Fruit fly (Drosophila melanogaster) whole organism, embryonic: ENCODE data around the gene Rcd5.
A peak's percentile ranks its signal among the peaks of the same experiment; 100 is the strongest.

Experiments used
- Antp ChIP-seq: fragments of 200-800 bp; sonication (Bioruptor generic); optimal IDR thresholded peaks from 3 replicates; lab custom pipeline; 2016; ENCODE audit warnings: missing biosample characterization, missing genetic modification characterization
- CG10209 ChIP-seq: fragments of 200-800 bp; sonication (Bioruptor generic); optimal IDR thresholded peaks from 3 replicates; lab custom pipeline; 2017; ENCODE audit warnings: missing biosample characterization, mild to moderate bottlenecking, missing genetic modification characterization, missing genetic modification reagents
- CG12071 ChIP-seq: fragments of 200-800 bp; sonication (Bioruptor generic); optimal IDR thresholded peaks from 3 replicates; lab custom pipeline; 2018; ENCODE audit warnings: missing biosample characterization, mild to moderate bottlenecking, missing genetic modification characterization
- CG12219 ChIP-seq: fragments of 200-800 bp; sonication (Bioruptor generic); optimal IDR thresholded peaks from 3 replicates; lab custom pipeline; 2018; ENCODE audit warnings: missing biosample characterization, mild to moderate bottlenecking, missing genetic modification characterization
- CG13296 ChIP-seq: fragments of 200-800 bp; sonication (Bioruptor generic); optimal IDR thresholded peaks from 3 replicates; lab custom pipeline; 2018; ENCODE audit warnings: missing biosample characterization, mild to moderate bottlenecking, missing genetic modification characterization
- CG13894 ChIP-seq: fragments of 200-800 bp; sonication (Bioruptor generic); optimal IDR thresholded peaks from 3 replicates; lab custom pipeline; 2018; ENCODE audit warnings: missing biosample characterization, mild to moderate bottlenecking, missing genetic modification characterization, moderate library complexity
- CG14710 ChIP-seq: fragments of 200-800 bp; sonication (Bioruptor generic); optimal IDR thresholded peaks from 3 replicates; lab custom pipeline; 2019; ENCODE audit warnings: missing biosample characterization, mild to moderate bottlenecking, missing genetic modification characterization, moderate library complexity
- CG15479 ChIP-seq: fragments of 200-800 bp; sonication (Bioruptor generic); optimal IDR thresholded peaks from 3 replicates; lab custom pipeline; 2019; ENCODE audit warnings: missing biosample characterization, mild to moderate bottlenecking, missing genetic modification characterization, moderate library complexity
- CG1602 ChIP-seq: fragments of 200-800 bp; sonication (Bioruptor generic); optimal IDR thresholded peaks from 3 replicates; lab custom pipeline; 2016; ENCODE audit warnings: missing biosample characterization, missing genetic modification characterization
- CG17829 ChIP-seq: fragments of 200-800 bp; optimal IDR thresholded peaks from 2 replicates; lab custom pipeline; 2019; ENCODE audit warnings: missing biosample characterization, mild to moderate bottlenecking, missing genetic modification characterization, moderate library complexity
- CG2129 ChIP-seq: fragments of 200-800 bp; sonication (Bioruptor generic); IDR thresholded peaks from 2 replicates; pipeline ENCODE4 v1.3.6; 2022; ENCODE audit warnings: missing biosample characterization, missing genetic modification characterization; ENCODE audit not compliant: partially characterized antibody
- CG2678 ChIP-seq: fragments of 200-800 bp; sonication (Bioruptor generic); optimal IDR thresholded peaks from 3 replicates; lab custom pipeline; 2019; ENCODE audit warnings: missing biosample characterization, mild to moderate bottlenecking, missing genetic modification characterization, moderate library complexity
- CG32532 ChIP-seq: fragments of 200-800 bp; sonication (Bioruptor generic); IDR thresholded peaks from 2 replicates; pipeline ENCODE4 v1.3.6; 2022; ENCODE audit warnings: missing biosample characterization, missing genetic modification characterization
- CG3995 ChIP-seq: fragments of 200-800 bp; sonication (Bioruptor generic); optimal IDR thresholded peaks from 3 replicates; lab custom pipeline; 2016; ENCODE audit warnings: missing biosample characterization, missing genetic modification characterization
- CG6689 ChIP-seq: fragments of 200-800 bp; sonication (Bioruptor generic); IDR thresholded peaks from 2 replicates; pipeline ENCODE4 v1.3.6; 2022; ENCODE audit warnings: missing biosample characterization, missing genetic modification characterization
- CG7271 ChIP-seq: fragments of 200-800 bp; sonication (Bioruptor generic); optimal IDR thresholded peaks from 2 replicates; lab custom pipeline; 2018; ENCODE audit warnings: missing biosample characterization, mild to moderate bottlenecking, missing genetic modification characterization, moderate library complexity
- CG7556 ChIP-seq: fragments of 200-800 bp; sonication (Bioruptor generic); optimal IDR thresholded peaks from 2 replicates; lab custom pipeline; 2017; ENCODE audit warnings: missing biosample characterization, mild to moderate bottlenecking, missing genetic modification characterization
- CG9437 ChIP-seq: fragments of 200-800 bp; sonication (Bioruptor generic); optimal IDR thresholded peaks from 2 replicates; lab custom pipeline; 2018; ENCODE audit warnings: missing biosample characterization, mild to moderate bottlenecking, missing genetic modification characterization
- CG9932 ChIP-seq: fragments of 200-800 bp; sonication (Bioruptor generic); IDR thresholded peaks from 2 replicates; pipeline ENCODE4 v1.3.6; 2022; ENCODE audit warnings: missing biosample characterization, missing genetic modification characterization
- CHES-1-like ChIP-seq: fragments of 200-800 bp; sonication (Bioruptor generic); optimal IDR thresholded peaks from 2 replicates; lab custom pipeline; 2016; ENCODE audit warnings: missing biosample characterization, missing genetic modification characterization
- Hand ChIP-seq: fragments of 200-800 bp; sonication (Bioruptor generic); optimal IDR thresholded peaks from 2 replicates; lab custom pipeline; 2017; ENCODE audit warnings: mild to moderate bottlenecking, missing biosample characterization, missing genetic modification reagents, missing genetic modification characterization
- Hr78 ChIP-seq, 2 experiments: fragments of 200-800 bp in 1 of 2; fragments of >200 bp in 1 of 2; sonication (Bioruptor generic) in 1 of 2; optimal IDR thresholded peaks; 2 replicates each; lab custom pipeline; 2017 to 2019; ENCODE audit warnings: missing biosample characterization in 2 of 2, missing genetic modification characterization in 2 of 2, mild to moderate bottlenecking in 1 of 2, moderate library complexity in 1 of 2
- Neu2 ChIP-seq: fragments of 200-800 bp; sonication (Bioruptor generic); optimal IDR thresholded peaks from 3 replicates; lab custom pipeline; 2016; ENCODE audit warnings: missing biosample characterization, missing genetic modification characterization, borderline replicate concordance
- Nf-YC ChIP-seq: fragments of 200-800 bp; optimal IDR thresholded peaks from 3 replicates; lab custom pipeline; 2019; ENCODE audit warnings: missing biosample characterization, mild to moderate bottlenecking, missing genetic modification characterization, moderate library complexity
- Oli ChIP-seq: fragments of 200-800 bp; sonication (Bioruptor generic); optimal IDR thresholded peaks from 2 replicates; lab custom pipeline; 2018; ENCODE audit warnings: missing biosample characterization, mild to moderate bottlenecking, missing genetic modification characterization, moderate library complexity
- Optix ChIP-seq: fragments of 200-800 bp; sonication (Bioruptor generic); IDR thresholded peaks from 3 replicates; pipeline ENCODE4 v1.3.6; 2022; ENCODE audit warnings: missing biosample characterization, missing genetic modification characterization
- Pdp1 ChIP-seq, 2 experiments: fragments of 200-800 bp; sonication (Bioruptor generic); optimal IDR thresholded peaks; 3 replicates each; lab custom pipeline; 2016; ENCODE audit warnings: missing biosample characterization in 2 of 2, missing genetic modification characterization in 2 of 2, mild to moderate bottlenecking in 1 of 2, moderate library complexity in 1 of 2
- Scr ChIP-seq: fragments of 200-800 bp; sonication (Bioruptor generic); IDR thresholded peaks from 2 replicates; pipeline ENCODE4 v1.3.6; 2022; ENCODE audit warnings: missing biosample characterization, missing genetic modification characterization; ENCODE audit not compliant: partially characterized antibody
- Sin3A ChIP-seq: fragments of >200 bp; optimal IDR thresholded peaks from 2 replicates; lab custom pipeline; 2018
- Sox102F ChIP-seq: fragments of 200-800 bp; sonication (Bioruptor generic); optimal IDR thresholded peaks from 2 replicates; lab custom pipeline; 2018; ENCODE audit warnings: missing biosample characterization, mild to moderate bottlenecking, missing genetic modification characterization, moderate library complexity
- Spps ChIP-seq: fragments of 200-800 bp; sonication (Bioruptor generic); optimal IDR thresholded peaks from 2 replicates; lab custom pipeline; 2018; ENCODE audit warnings: missing biosample characterization, mild to moderate bottlenecking, missing genetic modification characterization
- Ssrp ChIP-seq: fragments of 200-800 bp; sonication (Bioruptor generic); optimal IDR thresholded peaks from 2 replicates; lab custom pipeline; 2018; ENCODE audit warnings: missing biosample characterization, mild to moderate bottlenecking, missing genetic modification characterization, moderate library complexity
- Trl ChIP-seq, 3 experiments: fragments of >200 bp in 2 of 3; fragments of 200-800 bp in 1 of 3; sonication (Bioruptor generic) in 1 of 3; optimal IDR thresholded peaks; 2 replicates in 1 of 3; 3 replicates in 2 of 3; lab custom pipeline; 2016 to 2017; ENCODE audit warnings: missing biosample characterization in 1 of 3, missing genetic modification characterization in 1 of 3
- Xrp1 ChIP-seq: fragments of 200-800 bp; sonication (Bioruptor generic); IDR thresholded peaks from 2 replicates; pipeline ENCODE4 v1.3.6; 2022; ENCODE audit warnings: missing biosample characterization, missing genetic modification characterization
- ara ChIP-seq: fragments of 200-800 bp; sonication (Bioruptor generic); IDR thresholded peaks from 2 replicates; pipeline ENCODE4 v1.3.6; 2022; ENCODE audit warnings: missing biosample characterization, missing genetic modification characterization
- bbx ChIP-seq: fragments of 200-800 bp; sonication (Bioruptor generic); IDR thresholded peaks from 2 replicates; pipeline ENCODE4 v1.3.6; 2022; ENCODE audit warnings: missing biosample characterization, missing genetic modification characterization; ENCODE audit not compliant: partially characterized antibody
- cas ChIP-seq: fragments of 200-800 bp; sonication (Bioruptor generic); IDR thresholded peaks from 2 replicates; pipeline ENCODE4 v1.3.6; 2022; ENCODE audit warnings: missing biosample characterization, missing genetic modification characterization
- cato ChIP-seq: fragments of 200-800 bp; sonication (Bioruptor generic); optimal IDR thresholded peaks from 2 replicates; lab custom pipeline; 2016; ENCODE audit warnings: missing biosample characterization, missing genetic modification characterization, borderline replicate concordance
- caup ChIP-seq: fragments of 200-800 bp; sonication (Bioruptor generic); optimal IDR thresholded peaks from 3 replicates; lab custom pipeline; 2017; ENCODE audit warnings: missing biosample characterization, mild to moderate bottlenecking, missing genetic modification characterization, moderate library complexity; ENCODE audit not compliant: severe bottlenecking
- eyg ChIP-seq: fragments of 200-800 bp; sonication (Bioruptor generic); optimal IDR thresholded peaks from 3 replicates; lab custom pipeline; 2016; ENCODE audit warnings: missing biosample characterization, missing genetic modification characterization
- gt ChIP-seq: fragments of 200-800 bp; sonication (Bioruptor generic); IDR thresholded peaks from 2 replicates; pipeline ENCODE4 v1.3.6; 2022; ENCODE audit warnings: missing biosample characterization, missing genetic modification characterization
- nom ChIP-seq: fragments of 200-800 bp; sonication (Bioruptor generic); optimal IDR thresholded peaks from 2 replicates; lab custom pipeline; 2017; ENCODE audit warnings: missing biosample characterization, missing genetic modification characterization, mild to moderate bottlenecking, moderate library complexity, missing genetic modification reagents
- otp ChIP-seq: fragments of 200-800 bp; sonication (Bioruptor generic); IDR thresholded peaks from 3 replicates; pipeline ENCODE4, ENCODE4 v1.3.6; 2022; ENCODE audit warnings: missing biosample characterization, missing genetic modification characterization
- sima ChIP-seq: fragments of 200-800 bp; sonication (Bioruptor generic); optimal IDR thresholded peaks from 2 replicates; lab custom pipeline; 2016; ENCODE audit warnings: missing biosample characterization, missing genetic modification characterization
- slbo ChIP-seq: fragments of 200-800 bp; sonication (Bioruptor generic); IDR thresholded peaks from 2 replicates; pipeline ENCODE4 v1.3.6; 2022; ENCODE audit warnings: missing biosample characterization, missing genetic modification characterization
- sna ChIP-seq: fragments of 200-800 bp; sonication (Bioruptor generic); IDR thresholded peaks from 2 replicates; pipeline ENCODE4 v1.3.6; 2022; ENCODE audit warnings: missing biosample characterization, missing genetic modification characterization; ENCODE audit not compliant: partially characterized antibody
- tup ChIP-seq: fragments of 200-800 bp; sonication (Bioruptor generic); optimal IDR thresholded peaks from 2 replicates; lab custom pipeline; 2016; ENCODE audit warnings: missing biosample characterization, mild to moderate bottlenecking, missing genetic modification characterization, moderate library complexity

Gene Rcd5

dm6 chr3L:4070221-4070995, 30.1 kb downstream of the Rcd5 start (continued):
- TF ChIP-seq Hand (GFP tag; lab: Kevin White, UChicago) (peak; percentile 58), Pdp1 (GFP tag; optimal IDR thresholded peaks at IDR 0.05; lab: Kevin White, UChicago) (peak; percentile 83 to 88), otp (GFP tag; lab: Robert Waterston, UW) (peak; percentile 93), CG17829 (tag; lab: Kevin White, UChicago) (peak; percentile 59), CG6689 (peak; percentile 92), sima (GFP tag; lab: Kevin White, UChicago) (peak; percentile 39), cas (GFP tag; lab: Robert Waterston, UW) (peak; percentile 87), Nf-YC (tag; lab: Kevin White, UChicago) (no peak), Scr (GFP tag; lab: Robert Waterston, UW) (no peak), Trl (optimal IDR thresholded peaks at IDR 0.05; lab: Kevin White, UChicago) (peak in 1 of 2 experiments; percentile 9), Trl (GFP tag; optimal IDR thresholded peaks at IDR 0.05; lab: Kevin White, UChicago) (peak; percentile 71), CG7556 (peak; percentile 87), caup (GFP tag; lab: Kevin White, UChicago) (peak; percentile 89), nom (GFP tag; lab: Kevin White, UChicago) (peak; percentile 84), Antp (peak; percentile 88), ara (GFP tag; lab: Robert Waterston, UW) (peak; percentile 88), cato (GFP tag; lab: Kevin White, UChicago) (peak; percentile 71), CG7271 (tag; lab: Kevin White, UChicago) (peak; percentile 30), CG2678 (tag; lab: Kevin White, UChicago) (peak; percentile 91), CG12219 (GFP tag; lab: Kevin White, UChicago) (peak; percentile 88), sna (GFP tag; lab: Robert Waterston, UW) (no peak), CG9437 (GFP tag; lab: Kevin White, UChicago) (peak; percentile 72), CG3995 (GFP tag; lab: Kevin White, UChicago) (peak; percentile 59), CG12071 (peak; percentile 89), Xrp1 (GFP tag; lab: Robert Waterston, UW) (peak; percentile 90), slbo (GFP tag; lab: Robert Waterston, UW) (peak; percentile 97), CG9932 (GFP tag; lab: Robert Waterston, UW) (peak; percentile 93), CG32532 (peak; percentile 94), CG1602 (GFP tag; lab: Kevin White, UChicago) (peak; percentile 72), tup (peak; percentile 64), Hr78 (GFP tag; optimal IDR thresholded peaks at IDR 0.05; lab: Kevin White, UChicago) (peak in 1 of 2 experiments; percentile 32), bbx (GFP tag; lab: Robert Waterston, UW) (no peak), gt (GFP tag; lab: Robert Waterston, UW) (peak; percentile 70), Oli (tag; lab: Kevin White, UChicago) (peak; percentile 90), Sin3A (lab: Kevin White, UChicago) (no peak), CG13894 (no peak), CG15479 (GFP tag; lab: Kevin White, UChicago) (no peak), CHES-1-like (GFP tag; lab: Kevin White, UChicago) (peak; percentile 91), eyg (GFP tag; lab: Kevin White, UChicago) (peak; percentile 73), Sox102F (peak; percentile 94), CG14710 (tag; lab: Kevin White, UChicago) (no peak), Ssrp (peak; percentile 83), CG10209 (GFP tag; lab: Kevin White, UChicago) (peak; percentile 84), Optix (GFP tag; lab: Robert Waterston, UW) (peak; percentile 90), CG13296 (peak; percentile 79), CG2129 (GFP tag; lab: Robert Waterston, UW) (no peak), Spps (peak; percentile 45), Neu2 (GFP tag; lab: Kevin White, UChicago) (peak; percentile 36)
